Fruit fly (Drosophila melanogaster) whole organism, embryonic: ENCODE measurements around the gene CG3630.

ENCODE experiments used
- Atf-2 ChIP-seq: fragments of 200-800 bp; sonication (Bioruptor generic); optimal IDR thresholded peaks from 2 replicates; lab custom pipeline; 2016; ENCODE audit warnings: missing biosample characterization, missing genetic modification characterization
- BEAF-32 ChIP-seq: fragments of 200-800 bp; sonication (Bioruptor generic); optimal IDR thresholded peaks from 3 replicates; lab custom pipeline; 2017; ENCODE audit warnings: missing biosample characterization, missing genetic modification characterization, mild to moderate bottlenecking, moderate library complexity, missing genetic modification reagents
- Blimp-1 ChIP-seq: fragments of 200-800 bp; sonication (Bioruptor generic); optimal IDR thresholded peaks from 3 replicates; lab custom pipeline; 2018; ENCODE audit warnings: missing biosample characterization, missing genetic modification characterization, mild to moderate bottlenecking, moderate library complexity, missing genetic modification reagents
- CG1024 ChIP-seq: fragments of 200-800 bp; sonication (Bioruptor generic); IDR thresholded peaks from 2 replicates; pipeline ENCODE4 v1.3.6; 2022; ENCODE audit warnings: missing biosample characterization, missing genetic modification characterization
- CG10979 ChIP-seq: fragments of 200-800 bp; sonication (Bioruptor generic); optimal IDR thresholded peaks from 2 replicates; lab custom pipeline; 2018; ENCODE audit warnings: missing biosample characterization, mild to moderate bottlenecking, missing genetic modification characterization, moderate library complexity
- CG11456 ChIP-seq: fragments of 200-800 bp; sonication (Bioruptor generic); IDR thresholded peaks from 3 replicates; pipeline ENCODE4 v1.3.6; 2022; ENCODE audit warnings: missing biosample characterization, missing genetic modification characterization
- CG11695 ChIP-seq: fragments of 200-800 bp; sonication (Bioruptor generic); IDR thresholded peaks from 3 replicates; pipeline ENCODE4 v1.3.6; 2022; ENCODE audit warnings: missing biosample characterization, missing genetic modification characterization
- CG17385 ChIP-seq: fragments of 200-800 bp; sonication (Bioruptor generic); optimal IDR thresholded peaks from 3 replicates; lab custom pipeline; 2018; ENCODE audit warnings: missing biosample characterization, mild to moderate bottlenecking, missing genetic modification characterization
- CG2129 ChIP-seq: fragments of 200-800 bp; sonication (Bioruptor generic); IDR thresholded peaks from 2 replicates; pipeline ENCODE4 v1.3.6; 2022; ENCODE audit warnings: missing biosample characterization, missing genetic modification characterization; ENCODE audit not compliant: partially characterized antibody
- CG2889 ChIP-seq: fragments of 200-800 bp; sonication (Bioruptor generic); IDR thresholded peaks from 3 replicates; pipeline ENCODE4 v1.3.6; 2022; ENCODE audit warnings: missing biosample characterization, missing genetic modification characterization
- CG3065 ChIP-seq: fragments of 200-800 bp; sonication (Bioruptor generic); optimal IDR thresholded peaks from 2 replicates; lab custom pipeline; 2016; ENCODE audit warnings: missing biosample characterization, missing genetic modification characterization
- CG31365 ChIP-seq: fragments of 200-800 bp; sonication (Bioruptor generic); optimal IDR thresholded peaks from 2 replicates; lab custom pipeline; 2018; ENCODE audit warnings: missing biosample characterization, mild to moderate bottlenecking, missing genetic modification characterization
- CG31441 ChIP-seq: fragments of 200-800 bp; sonication (Bioruptor generic); IDR thresholded peaks from 2 replicates; pipeline ENCODE4 v1.3.6; 2022; ENCODE audit warnings: missing biosample characterization, missing genetic modification characterization
- CG34376 ChIP-seq: fragments of 200-800 bp; sonication (Bioruptor generic); optimal IDR thresholded peaks from 2 replicates; lab custom pipeline; 2018; ENCODE audit warnings: missing biosample characterization, mild to moderate bottlenecking, missing genetic modification characterization
- CG4404 ChIP-seq: fragments of 200-800 bp; sonication (Bioruptor generic); IDR thresholded peaks from 2 replicates; pipeline ENCODE4 v1.3.6; 2022; ENCODE audit warnings: missing biosample characterization, missing genetic modification characterization
- CG4617 ChIP-seq: fragments of 200-800 bp; sonication (Bioruptor generic); optimal IDR thresholded peaks from 3 replicates; lab custom pipeline; 2016; ENCODE audit warnings: missing biosample characterization, missing genetic modification characterization, borderline replicate concordance
- CG5245 ChIP-seq: fragments of 200-800 bp; sonication (Bioruptor generic); optimal IDR thresholded peaks from 3 replicates; lab custom pipeline; 2016; ENCODE audit warnings: missing biosample characterization, missing genetic modification characterization
- CG6813 ChIP-seq: fragments of 200-800 bp; sonication (Bioruptor generic); optimal IDR thresholded peaks from 2 replicates; lab custom pipeline; 2017; ENCODE audit warnings: missing biosample characterization, missing genetic modification characterization, mild to moderate bottlenecking, moderate library complexity, missing genetic modification reagents
- CG7839 ChIP-seq: fragments of 200-800 bp; sonication (Bioruptor generic); optimal IDR thresholded peaks from 3 replicates; lab custom pipeline; 2018; ENCODE audit warnings: missing biosample characterization, mild to moderate bottlenecking, missing genetic modification characterization, moderate library complexity
- CG8089 ChIP-seq: fragments of 200-800 bp; sonication (Bioruptor generic); optimal IDR thresholded peaks from 3 replicates; lab custom pipeline; 2016; ENCODE audit warnings: missing biosample characterization, missing genetic modification characterization
- CG9876 ChIP-seq: fragments of 200-800 bp; sonication (Bioruptor generic); optimal IDR thresholded peaks from 2 replicates; lab custom pipeline; 2016; ENCODE audit warnings: missing biosample characterization, missing genetic modification characterization
- Camta ChIP-seq: fragments of 200-800 bp; sonication (Bioruptor generic); optimal IDR thresholded peaks from 2 replicates; lab custom pipeline; 2016; ENCODE audit warnings: missing biosample characterization, missing genetic modification characterization
- D19A ChIP-seq: fragments of 200-800 bp; optimal IDR thresholded peaks from 3 replicates; lab custom pipeline; 2019; ENCODE audit warnings: missing biosample characterization, mild to moderate bottlenecking, missing genetic modification characterization, moderate library complexity
- D19B ChIP-seq: fragments of 200-800 bp; sonication (Bioruptor generic); optimal IDR thresholded peaks from 2 replicates; lab custom pipeline; 2017; ENCODE audit warnings: missing biosample characterization, mild to moderate bottlenecking, missing genetic modification characterization
- Dip3 ChIP-seq: fragments of 200-800 bp; sonication (Bioruptor generic); optimal IDR thresholded peaks from 3 replicates; lab custom pipeline; 2016; ENCODE audit warnings: missing biosample characterization, missing genetic modification characterization
- Doc2 ChIP-seq: fragments of 200-800 bp; sonication (Bioruptor generic); IDR thresholded peaks from 2 replicates; pipeline ENCODE4 v1.3.6; 2022; ENCODE audit warnings: missing biosample characterization, missing genetic modification characterization
- Dp ChIP-seq: fragments of 200-800 bp; sonication (Bioruptor generic); optimal IDR thresholded peaks from 2 replicates; lab custom pipeline; 2018; ENCODE audit warnings: missing biosample characterization, mild to moderate bottlenecking, missing genetic modification characterization, moderate library complexity
- Drgx ChIP-seq: fragments of 200-800 bp; sonication (Bioruptor generic); IDR thresholded peaks from 2 replicates; pipeline ENCODE4 v1.3.6; 2022; ENCODE audit warnings: missing biosample characterization, missing genetic modification characterization
- Elba2 ChIP-seq: fragments of 200-800 bp; sonication (Bioruptor generic); optimal IDR thresholded peaks from 3 replicates; lab custom pipeline; 2016; ENCODE audit warnings: missing biosample characterization, missing genetic modification characterization
- Ets65A ChIP-seq: fragments of 200-800 bp; sonication (Bioruptor generic); peaks from one replicate; lab custom pipeline; 2016; ENCODE audit warnings: missing biosample characterization, missing genetic modification characterization
- Gug ChIP-seq: fragments of 200-800 bp; sonication (Bioruptor generic); IDR thresholded peaks from 4 replicates; pipeline ENCODE4 v1.3.6; 2022; ENCODE audit warnings: missing biosample characterization, missing genetic modification characterization
- Hr3 ChIP-seq: fragments of 200-800 bp; sonication (Bioruptor generic); optimal IDR thresholded peaks from 3 replicates; lab custom pipeline; 2016; ENCODE audit warnings: missing biosample characterization, missing genetic modification characterization
- Hr51 ChIP-seq, 2 experiments: fragments of 200-800 bp; sonication (Bioruptor generic); optimal IDR thresholded peaks; 2 replicates in 1 of 2; 3 replicates in 1 of 2; lab custom pipeline; 2016 to 2018; ENCODE audit warnings: missing biosample characterization in 2 of 2, missing genetic modification characterization in 2 of 2, mild to moderate bottlenecking in 1 of 2, moderate library complexity in 1 of 2
- Hsf ChIP-seq: fragments of 200-800 bp; sonication (Bioruptor generic); optimal IDR thresholded peaks from 3 replicates; lab custom pipeline; 2016; ENCODE audit warnings: missing biosample characterization, missing genetic modification characterization
- Kr ChIP-seq: fragments of 200-800 bp; sonication (Bioruptor generic); optimal IDR thresholded peaks from 2 replicates; lab custom pipeline; 2017; ENCODE audit warnings: missing biosample characterization, mild to moderate bottlenecking, missing genetic modification characterization
- Mrtf ChIP-seq: fragments of 200-800 bp; sonication (Bioruptor generic); IDR thresholded peaks from 3 replicates; pipeline ENCODE4 v1.3.6; 2022; ENCODE audit warnings: missing biosample characterization, missing genetic modification characterization
- Ptx1 ChIP-seq: fragments of 200-800 bp; sonication (Bioruptor generic); IDR thresholded peaks from 2 replicates; pipeline ENCODE4 v1.3.6; 2022; ENCODE audit warnings: missing biosample characterization, missing genetic modification characterization
- TFAM ChIP-seq: fragments of 200-800 bp; sonication (Bioruptor generic); optimal IDR thresholded peaks from 2 replicates; lab custom pipeline; 2017; ENCODE audit warnings: missing biosample characterization, missing genetic modification characterization, inconsistent platforms
- Taf1 ChIP-seq: fragments of 200-800 bp; sonication (Bioruptor generic); IDR thresholded peaks from 2 replicates; pipeline ENCODE4 v1.3.6; 2022; ENCODE audit warnings: missing biosample characterization, missing genetic modification characterization
- cg ChIP-seq: fragments of 200-800 bp; sonication (Bioruptor generic); optimal IDR thresholded peaks from 3 replicates; lab custom pipeline; 2019; ENCODE audit warnings: missing biosample characterization, mild to moderate bottlenecking, missing genetic modification characterization, moderate library complexity
- ci ChIP-seq: fragments of 200-800 bp; sonication (Bioruptor generic); IDR thresholded peaks from 3 replicates; pipeline ENCODE4 v1.3.6; 2022; ENCODE audit warnings: missing biosample characterization, missing genetic modification characterization
- dpn ChIP-seq, 2 experiments: fragments of 200-800 bp; sonication (Bioruptor generic); optimal IDR thresholded peaks; 3 replicates each; lab custom pipeline; 2016; ENCODE audit warnings: missing biosample characterization in 2 of 2, missing genetic modification characterization in 2 of 2
- eyg ChIP-seq: fragments of 200-800 bp; sonication (Bioruptor generic); optimal IDR thresholded peaks from 3 replicates; lab custom pipeline; 2016; ENCODE audit warnings: missing biosample characterization, missing genetic modification characterization
- hb ChIP-seq: fragments of 200-800 bp; sonication (Bioruptor generic); IDR thresholded peaks from 3 replicates; pipeline ENCODE4 v1.3.6; 2022; ENCODE audit warnings: missing biosample characterization, missing genetic modification characterization; ENCODE audit not compliant: partially characterized antibody
- hth ChIP-seq: fragments of >200 bp; optimal IDR thresholded peaks from 2 replicates; lab custom pipeline; 2017; ENCODE audit warnings: inconsistent platforms
- nmo ChIP-seq: fragments of 200-800 bp; sonication (Bioruptor generic); optimal IDR thresholded peaks from 2 replicates; lab custom pipeline; 2018; ENCODE audit warnings: missing biosample characterization, mild to moderate bottlenecking, missing genetic modification characterization, moderate library complexity
- sim ChIP-seq: fragments of 200-800 bp; sonication (Bioruptor generic); IDR thresholded peaks from 2 replicates; pipeline ENCODE4 v1.3.6; 2022; ENCODE audit warnings: missing biosample characterization, missing genetic modification characterization
- sob ChIP-seq: fragments of 200-800 bp; sonication (Bioruptor generic); IDR thresholded peaks from 2 replicates; pipeline ENCODE4 v1.3.6; 2022; ENCODE audit warnings: missing biosample characterization, missing genetic modification characterization
- stc ChIP-seq: fragments of 200-800 bp; sonication (Bioruptor generic); IDR thresholded peaks from 2 replicates; pipeline ENCODE4 v1.3.6; 2022; ENCODE audit warnings: missing biosample characterization, missing genetic modification characterization
- tgo ChIP-seq: fragments of 200-800 bp; sonication (Bioruptor generic); IDR thresholded peaks from 3 replicates; pipeline ENCODE4 v1.3.6; 2022; ENCODE audit warnings: missing biosample characterization, missing genetic modification characterization
- trem ChIP-seq: fragments of 200-800 bp; optimal IDR thresholded peaks from 3 replicates; lab custom pipeline; 2019; ENCODE audit warnings: missing biosample characterization, mild to moderate bottlenecking, missing genetic modification characterization, moderate library complexity
- zfh1 ChIP-seq: fragments of 200-800 bp; sonication (Bioruptor generic); IDR thresholded peaks from 3 replicates; pipeline ENCODE4 v1.3.6; 2022; ENCODE audit warnings: missing biosample characterization, missing genetic modification characterization
- zfh2 ChIP-seq: fragments of 200-800 bp; sonication (Bioruptor generic); optimal IDR thresholded peaks from 2 replicates; lab custom pipeline; 2016; ENCODE audit warnings: missing biosample characterization, missing genetic modification characterization

The CG3630 gene

dm6 chrX:2184563-2184962 lies 22.6 kb downstream of the CG3630 start, which contains the start of the genes Nmd3 and CG17776 (continued):
- TF ChIP-seq CG11456 (GFP tag; lab: Robert Waterston, UW) (no peak), CG8089 (GFP tag; lab: Kevin White, UChicago) (no peak), Doc2 (GFP tag; lab: Robert Waterston, UW) (no peak), stc (no peak), Dp (GFP tag; lab: Kevin White, UChicago) (peak; percentile 42), ci (GFP tag; lab: Robert Waterston, UW) (no peak), CG17385 (no peak), CG4617 (GFP tag; lab: Kevin White, UChicago) (peak; percentile 26), Hr3 (GFP tag; lab: Kevin White, UChicago) (no peak), CG7839 (tag; lab: Kevin White, UChicago) (no peak), BEAF-32 (GFP tag; lab: Kevin White, UChicago) (peak; percentile 68), CG31365 (no peak), sim (no peak), Elba2 (GFP tag; lab: Kevin White, UChicago) (no peak), CG2889 (GFP tag; lab: Robert Waterston, UW) (no peak), CG2129 (GFP tag; lab: Robert Waterston, UW) (no peak; the same call in 1 of the 2 replicates), CG34376 (GFP tag; lab: Kevin White, UChicago) (peak; percentile 1), sob (no peak), CG6813 (GFP tag; lab: Kevin White, UChicago) (no peak), Dip3 (GFP tag; lab: Kevin White, UChicago) (no peak), CG9876 (GFP tag; lab: Kevin White, UChicago) (no peak), cg (GFP tag; lab: Kevin White, UChicago) (peak; percentile 3), zfh2 (GFP tag; lab: Kevin White, UChicago) (no peak), nmo (peak; percentile 39), Camta (no peak), CG5245 (no peak), Gug (GFP tag; lab: Robert Waterston, UW) (no peak), Hr51 (GFP tag; optimal IDR thresholded peaks at IDR 0.05; lab: Kevin White, UChicago) (no peak), zfh1 (GFP tag; lab: Robert Waterston, UW) (no peak), CG10979 (tag; lab: Kevin White, UChicago) (no peak), D19B (GFP tag; lab: Kevin White, UChicago) (no peak), Hsf (GFP tag; lab: Kevin White, UChicago) (no peak), CG31441 (no peak), tgo (no peak), D19A (tag; lab: Kevin White, UChicago) (no peak), CG1024 (GFP tag; lab: Robert Waterston, UW) (no peak), TFAM (no peak), hth (lab: Kevin White, UChicago) (no peak), CG4404 (GFP tag; lab: Robert Waterston, UW) (no peak), CG3065 (GFP tag; lab: Kevin White, UChicago) (no peak), Blimp-1 (GFP tag; lab: Kevin White, UChicago) (no peak), Ptx1 (GFP tag; lab: Robert Waterston, UW) (no peak), hb (GFP tag; lab: Robert Waterston, UW) (peak; percentile 80), eyg (no peak), Kr (GFP tag; lab: Kevin White, UChicago) (no peak), Atf-2 (no peak), Taf1 (GFP tag; lab: Robert Waterston, UW) (no peak), Drgx (GFP tag; lab: Robert Waterston, UW) (no peak), dpn (GFP tag; optimal IDR thresholded peaks at IDR 0.05; lab: Kevin White, UChicago) (peak in 1 of 2 experiments; percentile 5), CG11695 (GFP tag; lab: Robert Waterston, UW) (no peak), trem (tag; lab: Kevin White, UChicago) (peak; percentile 43), Ets65A (no peak), Mrtf (no peak)
